Worm (Caenorhabditis elegans) whole organism, midembryonic: ENCODE results near the gene idh-1.

Experiments
- T22C8.4 ChIP-seq: fragments of 200-800 bp; sonication (Bioruptor generic); IDR thresholded peaks from 2 replicates; pipeline ENCODE4 v1.3.6; 2022; ENCODE audit warnings: missing genetic modification characterization, missing compliant biosample characterization
- flt-1 ChIP-seq: fragments of 200-800 bp; sonication (Bioruptor generic); IDR thresholded peaks from 2 replicates; pipeline ENCODE4 v1.3.6; 2022; ENCODE audit warnings: missing genetic modification characterization, missing compliant biosample characterization
- klf-2 ChIP-seq: fragments of 200-800 bp; sonication (Bioruptor generic); conservative IDR thresholded peaks from 2 replicates; pipeline ENCODE4 v1.3.6; 2022; ENCODE audit warnings: missing genetic modification reagents, missing genetic modification characterization, missing compliant biosample characterization
- med-1 ChIP-seq: sonication (generic microtip); optimal IDR thresholded peaks from 2 replicates; lab custom pipeline; 2017; ENCODE audit warnings: missing genetic modification characterization, mild to moderate bottlenecking, missing compliant biosample characterization, antibody characterized with exemption, missing genetic modification reagents; ENCODE audit not compliant: insufficient read depth
- ref-1 ChIP-seq: fragments of 200-800 bp; sonication (Bioruptor generic); conservative IDR thresholded peaks from 2 replicates; pipeline ENCODE4 v1.3.6; 2022; ENCODE audit warnings: missing genetic modification reagents, missing genetic modification characterization, missing compliant biosample characterization
- tab-1 ChIP-seq: fragments of 200-800 bp; sonication (Bioruptor generic); IDR thresholded peaks from 2 replicates; pipeline ENCODE4 v1.3.6; 2022; ENCODE audit warnings: missing genetic modification characterization, missing compliant biosample characterization
- ztf-23 ChIP-seq: fragments of 200-800 bp; sonication (Bioruptor generic); IDR thresholded peaks from 2 replicates; pipeline ENCODE4 v1.3.6; 2022; ENCODE audit warnings: missing genetic modification reagents, missing genetic modification characterization, missing compliant biosample characterization

- no peak for TF ChIP-seq ref-1 (GFP tag; lab: Robert Waterston, UW)
- no peak for TF ChIP-seq med-1 (GFP tag; lab: Kevin White, UChicago)
- no peak for TF ChIP-seq tab-1
- TF ChIP-seq T22C8.4: no peak
- no peak for TF ChIP-seq klf-2 (GFP tag; lab: Robert Waterston, UW)
- no peak for TF ChIP-seq ztf-23 (GFP tag; lab: Robert Waterston, UW)
- TF ChIP-seq flt-1 (GFP tag; lab: Robert Waterston, UW): no peak
These were observed 44.1 kb upstream of the idh-1 start, which contains the start of gene gadr-2 for ce11 chrIV:9485040-9485439.
